Worm (Caenorhabditis elegans) whole organism, L2 larva: ENCODE results near the gene lntl-1.

ENCODE experiments used
- C34F6.9 ChIP-seq: fragments of 150-350 bp; optimal IDR thresholded peaks from 2 replicates; lab custom pipeline; 2014; ENCODE audit warnings: missing biosample characterization, missing genetic modification characterization
- ama-1 ChIP-seq: fragments of 150-350 bp; optimal IDR thresholded peaks from 2 replicates; lab custom pipeline; 2018; ENCODE audit warnings: inconsistent platforms
- ceh-82 ChIP-seq: fragments of 150-350 bp; optimal IDR thresholded peaks from 2 replicates; lab custom pipeline; 2014; ENCODE audit warnings: missing biosample characterization, missing genetic modification characterization
- egl-27 ChIP-seq: sonication (generic microtip); optimal IDR thresholded peaks from 3 replicates; lab custom pipeline; 2017; ENCODE audit warnings: missing biosample characterization, missing genetic modification reagents, missing genetic modification characterization
- elt-1 ChIP-seq: fragments of 150-350 bp; optimal IDR thresholded peaks from 2 replicates; lab custom pipeline; 2014; ENCODE audit warnings: missing biosample characterization, missing genetic modification characterization
- lin-13 ChIP-seq: fragments of 150-350 bp; optimal IDR thresholded peaks from 2 replicates; lab custom pipeline; 2014; ENCODE audit warnings: missing biosample characterization, missing genetic modification reagents, missing genetic modification characterization
- nhr-11 ChIP-seq: fragments of 150-350 bp; optimal IDR thresholded peaks from 2 replicates; lab custom pipeline; 2014; ENCODE audit warnings: missing biosample characterization, missing genetic modification characterization
- nhr-12 ChIP-seq: fragments of 150-350 bp; optimal IDR thresholded peaks from 2 replicates; lab custom pipeline; 2014; ENCODE audit warnings: missing biosample characterization, missing genetic modification characterization
- nhr-23 ChIP-seq: fragments of 150-350 bp; optimal IDR thresholded peaks from 2 replicates; lab custom pipeline; 2014; ENCODE audit warnings: missing biosample characterization, missing genetic modification reagents, missing genetic modification characterization
- nhr-237 ChIP-seq: fragments of 150-350 bp; optimal IDR thresholded peaks from 2 replicates; lab custom pipeline; 2014; ENCODE audit warnings: missing biosample characterization, missing genetic modification characterization
- nhr-25 ChIP-seq: fragments of 150-350 bp; sonication (generic microtip); optimal IDR thresholded peaks from 3 replicates; lab custom pipeline; 2014; ENCODE audit warnings: missing biosample characterization, missing genetic modification characterization
- snpc-4 ChIP-seq: fragments of 150-350 bp; optimal IDR thresholded peaks from 2 replicates; lab custom pipeline; 2014; ENCODE audit warnings: missing biosample characterization, missing genetic modification characterization
- unc-62 ChIP-seq: fragments of 150-350 bp; optimal IDR thresholded peaks from 2 replicates; lab custom pipeline; 2014; ENCODE audit warnings: missing biosample characterization, missing genetic modification reagents, missing genetic modification characterization
- ztf-4 ChIP-seq: fragments of 150-350 bp; optimal IDR thresholded peaks from 2 replicates; lab custom pipeline; 2014; ENCODE audit warnings: missing biosample characterization, missing genetic modification characterization

ce11 chrIV:5754821-5755220, 52.1 kb downstream of the lntl-1 start:
- no peak for TF ChIP-seq nhr-23 (tag; lab: Kevin White, UChicago)
- TF ChIP-seq ceh-82 = no peak
- TF ChIP-seq nhr-12 (tag; lab: Kevin White, UChicago) = no peak
- TF ChIP-seq unc-62 (GFP tag; lab: Kevin White, UChicago) = no peak
- no peak for TF ChIP-seq C34F6.9 (tag; lab: Kevin White, UChicago)
- TF ChIP-seq egl-27 (tag; lab: Kevin White, UChicago) = no peak
- no peak for TF ChIP-seq nhr-25 (tag; lab: Kevin White, UChicago)
- TF ChIP-seq nhr-11 (tag; lab: Kevin White, UChicago) = no peak
- no peak for TF ChIP-seq ztf-4
- TF ChIP-seq ama-1 (lab: Kevin White, UChicago) = no peak
- no peak for TF ChIP-seq lin-13 (GFP tag; lab: Kevin White, UChicago)
- no peak for TF ChIP-seq nhr-237
- no peak for TF ChIP-seq snpc-4 (tag; lab: Kevin White, UChicago)
- TF ChIP-seq elt-1 = no peak
